Fruit fly (Drosophila melanogaster) whole organism, embryonic: Measurements from ENCODE around the gene CG6800.
A peak's percentile ranks its signal among the peaks of the same experiment; 100 is the strongest.

Source experiments
- Adf1 ChIP-seq: fragments of 200-800 bp; sonication (Bioruptor generic); IDR thresholded peaks from 2 replicates; pipeline ENCODE4 v1.3.6; 2022; ENCODE audit warnings: missing biosample characterization, missing genetic modification characterization
- Asciz ChIP-seq: fragments of 200-800 bp; sonication (Bioruptor generic); optimal IDR thresholded peaks from 2 replicates; lab custom pipeline; 2017; ENCODE audit warnings: missing biosample characterization, mild to moderate bottlenecking, missing genetic modification characterization, missing genetic modification reagents
- CG10274 ChIP-seq: fragments of 200-800 bp; sonication (Bioruptor generic); optimal IDR thresholded peaks from 3 replicates; lab custom pipeline; 2017; ENCODE audit warnings: missing biosample characterization, mild to moderate bottlenecking, missing genetic modification characterization
- CG12391 ChIP-seq: fragments of 200-800 bp; sonication (Bioruptor generic); optimal IDR thresholded peaks from 3 replicates; lab custom pipeline; 2018; ENCODE audit warnings: missing biosample characterization, mild to moderate bottlenecking, missing genetic modification characterization, moderate library complexity
- CG14667 ChIP-seq: fragments of 200-800 bp; sonication (Bioruptor generic); IDR thresholded peaks from 2 replicates; pipeline ENCODE4 v1.3.6; 2022; ENCODE audit warnings: missing biosample characterization, missing genetic modification characterization
- CG18599 ChIP-seq: fragments of 200-800 bp; sonication (Bioruptor generic); optimal IDR thresholded peaks from 3 replicates; lab custom pipeline; 2017; ENCODE audit warnings: missing biosample characterization, missing genetic modification characterization, mild to moderate bottlenecking, moderate library complexity, missing genetic modification reagents
- CG31365 ChIP-seq: fragments of 200-800 bp; sonication (Bioruptor generic); optimal IDR thresholded peaks from 2 replicates; lab custom pipeline; 2018; ENCODE audit warnings: missing biosample characterization, mild to moderate bottlenecking, missing genetic modification characterization
- CG4854 ChIP-seq: fragments of 200-800 bp; sonication (Bioruptor generic); optimal IDR thresholded peaks from 2 replicates; lab custom pipeline; 2016; ENCODE audit warnings: missing biosample characterization, missing genetic modification characterization, inconsistent platforms
- CG6254 ChIP-seq: fragments of 200-800 bp; sonication (Bioruptor generic); optimal IDR thresholded peaks from 3 replicates; lab custom pipeline; 2017; ENCODE audit warnings: mild to moderate bottlenecking, missing biosample characterization, missing genetic modification reagents, missing genetic modification characterization
- CG6654 ChIP-seq: fragments of 200-800 bp; sonication (Bioruptor generic); optimal IDR thresholded peaks from 2 replicates; lab custom pipeline; 2017; ENCODE audit warnings: missing biosample characterization, mild to moderate bottlenecking, missing genetic modification characterization
- CG6791 ChIP-seq: fragments of 200-800 bp; sonication (Bioruptor generic); IDR thresholded peaks from 3 replicates; pipeline ENCODE4 v1.3.6; 2022; ENCODE audit warnings: missing biosample characterization, missing genetic modification characterization; ENCODE audit not compliant: partially characterized antibody
- CG7786 ChIP-seq: fragments of 200-800 bp; sonication (Bioruptor generic); optimal IDR thresholded peaks from 2 replicates; lab custom pipeline; 2016; ENCODE audit warnings: missing biosample characterization, missing genetic modification characterization
- CG8478 ChIP-seq: fragments of >200 bp; optimal IDR thresholded peaks from 2 replicates; lab custom pipeline; 2018
- CG9437 ChIP-seq: fragments of 200-800 bp; sonication (Bioruptor generic); optimal IDR thresholded peaks from 2 replicates; lab custom pipeline; 2018; ENCODE audit warnings: missing biosample characterization, mild to moderate bottlenecking, missing genetic modification characterization
- CG9727 ChIP-seq: fragments of 200-800 bp; sonication (Bioruptor generic); optimal IDR thresholded peaks from 3 replicates; lab custom pipeline; 2017; ENCODE audit warnings: missing biosample characterization, mild to moderate bottlenecking, missing genetic modification characterization
- CG9817 ChIP-seq: fragments of 200-800 bp; sonication (Bioruptor generic); optimal IDR thresholded peaks from 2 replicates; lab custom pipeline; 2018; ENCODE audit warnings: missing biosample characterization, mild to moderate bottlenecking, missing genetic modification characterization, moderate library complexity
- Dp ChIP-seq: fragments of 200-800 bp; sonication (Bioruptor generic); optimal IDR thresholded peaks from 2 replicates; lab custom pipeline; 2018; ENCODE audit warnings: missing biosample characterization, mild to moderate bottlenecking, missing genetic modification characterization, moderate library complexity
- Ets65A ChIP-seq: fragments of 200-800 bp; sonication (Bioruptor generic); peaks from one replicate; lab custom pipeline; 2016; ENCODE audit warnings: missing biosample characterization, missing genetic modification characterization
- Fer2 ChIP-seq: fragments of 200-800 bp; sonication (Bioruptor generic); optimal IDR thresholded peaks from 2 replicates; lab custom pipeline; 2018; ENCODE audit warnings: missing biosample characterization, mild to moderate bottlenecking, missing genetic modification characterization, moderate library complexity
- HHEX ChIP-seq: fragments of 200-800 bp; sonication (Bioruptor generic); optimal IDR thresholded peaks from 3 replicates; lab custom pipeline; 2017; ENCODE audit warnings: missing biosample characterization, mild to moderate bottlenecking, missing genetic modification characterization, missing genetic modification reagents
- Hmr ChIP-seq: fragments of 200-800 bp; sonication (Bioruptor generic); optimal IDR thresholded peaks from 3 replicates; lab custom pipeline; 2017; ENCODE audit warnings: mild to moderate bottlenecking, missing biosample characterization, missing genetic modification reagents, missing genetic modification characterization
- Jarid2 ChIP-seq: fragments of 200-800 bp; sonication (Bioruptor generic); optimal IDR thresholded peaks from 3 replicates; lab custom pipeline; 2017; ENCODE audit warnings: mild to moderate bottlenecking, missing biosample characterization, missing genetic modification reagents, missing genetic modification characterization
- Nf-YB ChIP-seq: fragments of 200-800 bp; sonication (Bioruptor generic); optimal IDR thresholded peaks from 3 replicates; lab custom pipeline; 2019; ENCODE audit warnings: missing biosample characterization, mild to moderate bottlenecking, missing genetic modification characterization, moderate library complexity
- Sox100B ChIP-seq: fragments of 200-800 bp; sonication (Bioruptor generic); optimal IDR thresholded peaks from 3 replicates; lab custom pipeline; 2018; ENCODE audit warnings: missing biosample characterization, mild to moderate bottlenecking, missing genetic modification characterization
- Tbp ChIP-seq: fragments of >200 bp; optimal IDR thresholded peaks from 2 replicates; lab custom pipeline; 2018; ENCODE audit warnings: missing biosample characterization, missing genetic modification characterization
- abd-A ChIP-seq: fragments of 200-800 bp; sonication (Bioruptor generic); optimal IDR thresholded peaks from 3 replicates; lab custom pipeline; 2019; ENCODE audit warnings: missing biosample characterization, mild to moderate bottlenecking, missing genetic modification characterization, moderate library complexity
- btn ChIP-seq: fragments of 200-800 bp; sonication (Bioruptor generic); optimal IDR thresholded peaks from 2 replicates; lab custom pipeline; 2016; ENCODE audit warnings: missing biosample characterization, missing genetic modification characterization
- cg ChIP-seq: fragments of 200-800 bp; sonication (Bioruptor generic); optimal IDR thresholded peaks from 3 replicates; lab custom pipeline; 2019; ENCODE audit warnings: missing biosample characterization, mild to moderate bottlenecking, missing genetic modification characterization, moderate library complexity
- crol ChIP-seq: fragments of 200-800 bp; sonication (Bioruptor generic); IDR thresholded peaks from 2 replicates; pipeline ENCODE4 v1.3.6; 2022; ENCODE audit warnings: missing biosample characterization, missing genetic modification characterization
- crp ChIP-seq, 2 experiments: fragments of 200-800 bp; sonication (Bioruptor generic); optimal IDR thresholded peaks; 2 replicates in 1 of 2; 3 replicates in 1 of 2; lab custom pipeline; 2017; ENCODE audit warnings: missing biosample characterization in 2 of 2, missing genetic modification characterization in 2 of 2, mild to moderate bottlenecking in 1 of 2, moderate library complexity in 1 of 2
- cwo ChIP-seq: fragments of 200-800 bp; sonication (Bioruptor generic); optimal IDR thresholded peaks from 3 replicates; lab custom pipeline; 2017; ENCODE audit warnings: missing biosample characterization, missing genetic modification characterization, mild to moderate bottlenecking, moderate library complexity, missing genetic modification reagents
- dmrt11E ChIP-seq: fragments of 200-800 bp; sonication (Bioruptor generic); optimal IDR thresholded peaks from 3 replicates; lab custom pipeline; 2018; ENCODE audit warnings: missing biosample characterization, mild to moderate bottlenecking, missing genetic modification characterization, moderate library complexity
- fu2 ChIP-seq: fragments of 200-800 bp; sonication (Bioruptor generic); optimal IDR thresholded peaks from 2 replicates; lab custom pipeline; 2016; ENCODE audit warnings: missing biosample characterization, missing genetic modification characterization
- gcm2 ChIP-seq: fragments of 200-800 bp; sonication (Bioruptor generic); optimal IDR thresholded peaks from 2 replicates; lab custom pipeline; 2016; ENCODE audit warnings: missing biosample characterization, missing genetic modification characterization
- gsb ChIP-seq: fragments of 200-800 bp; sonication (Bioruptor generic); IDR thresholded peaks from 2 replicates; pipeline ENCODE4 v1.3.6; 2022; ENCODE audit warnings: missing biosample characterization, missing genetic modification characterization
- hb ChIP-seq: fragments of 200-800 bp; sonication (Bioruptor generic); IDR thresholded peaks from 3 replicates; pipeline ENCODE4 v1.3.6; 2022; ENCODE audit warnings: missing biosample characterization, missing genetic modification characterization; ENCODE audit not compliant: partially characterized antibody
- lab ChIP-seq: fragments of 200-800 bp; sonication (Bioruptor generic); optimal IDR thresholded peaks from 3 replicates; lab custom pipeline; 2017; ENCODE audit warnings: missing biosample characterization, missing genetic modification characterization, mild to moderate bottlenecking, moderate library complexity, missing genetic modification reagents
- maf-S ChIP-seq: fragments of 200-800 bp; sonication (Bioruptor generic); optimal IDR thresholded peaks from 2 replicates; lab custom pipeline; 2016; ENCODE audit warnings: missing biosample characterization, missing genetic modification characterization
- mld ChIP-seq: fragments of 200-800 bp; sonication (Bioruptor generic); IDR thresholded peaks from 3 replicates; pipeline ENCODE4 v1.3.6; 2022; ENCODE audit warnings: missing biosample characterization, missing genetic modification characterization; ENCODE audit not compliant: partially characterized antibody
- nerfin-1 ChIP-seq: fragments of 200-800 bp; sonication (Bioruptor generic); optimal IDR thresholded peaks from 3 replicates; lab custom pipeline; 2019; ENCODE audit warnings: missing biosample characterization, mild to moderate bottlenecking, missing genetic modification characterization, moderate library complexity
- nmo ChIP-seq: fragments of 200-800 bp; sonication (Bioruptor generic); optimal IDR thresholded peaks from 2 replicates; lab custom pipeline; 2018; ENCODE audit warnings: missing biosample characterization, mild to moderate bottlenecking, missing genetic modification characterization, moderate library complexity
- nom ChIP-seq: fragments of 200-800 bp; sonication (Bioruptor generic); optimal IDR thresholded peaks from 2 replicates; lab custom pipeline; 2017; ENCODE audit warnings: missing biosample characterization, missing genetic modification characterization, mild to moderate bottlenecking, moderate library complexity, missing genetic modification reagents
- onecut ChIP-seq: fragments of 200-800 bp; sonication (Bioruptor generic); IDR thresholded peaks from 2 replicates; pipeline ENCODE4 v1.3.6; 2022; ENCODE audit warnings: missing biosample characterization, missing genetic modification characterization
- phol ChIP-seq: fragments of 200-800 bp; sonication (Bioruptor generic); optimal IDR thresholded peaks from 3 replicates; lab custom pipeline; 2018; ENCODE audit warnings: missing biosample characterization, mild to moderate bottlenecking, missing genetic modification characterization, moderate library complexity
- pum ChIP-seq: fragments of 200-800 bp; sonication (Bioruptor generic); optimal IDR thresholded peaks from 2 replicates; lab custom pipeline; 2016; ENCODE audit warnings: missing biosample characterization, missing genetic modification characterization
- sd ChIP-seq: fragments of 200-800 bp; sonication (Bioruptor generic); optimal IDR thresholded peaks from 3 replicates; lab custom pipeline; 2018; ENCODE audit warnings: missing biosample characterization, mild to moderate bottlenecking, missing genetic modification characterization, moderate library complexity
- sens ChIP-seq: fragments of 200-800 bp; sonication (Bioruptor generic); peaks from one replicate; lab custom pipeline; 2016; ENCODE audit warnings: missing biosample characterization, missing genetic modification characterization

CG6800 gene

DNA sequence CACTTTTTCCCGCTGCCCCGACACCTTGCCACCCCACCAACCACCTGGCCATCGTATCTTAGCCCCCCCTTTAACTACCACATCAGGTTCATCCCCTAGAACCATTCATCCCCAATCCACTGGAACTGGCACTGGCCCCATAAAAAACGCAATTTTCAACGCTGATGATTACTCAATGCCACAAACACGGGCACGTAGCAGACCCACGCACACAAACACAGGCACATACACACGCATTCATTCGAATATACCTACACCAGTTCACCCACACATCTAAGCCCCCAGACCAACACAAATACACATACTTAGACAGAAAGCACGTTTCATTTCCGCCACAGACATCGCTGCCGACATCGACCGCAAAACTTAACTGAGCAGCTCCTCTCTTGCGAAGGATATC is 17.8 kb downstream of the CG6800 start:
- TF ChIP-seq Adf1 (GFP tag; lab: Robert Waterston, UW) (peak; percentile 22; the same call in 1 of the 2 replicates), CG6791 (no peak), CG18599 (no peak), fu2 (GFP tag; lab: Kevin White, UChicago) (no peak), CG4854 (GFP tag; lab: Kevin White, UChicago) (no peak), Dp (GFP tag; lab: Kevin White, UChicago) (no peak), nmo (GFP tag; lab: Kevin White, UChicago) (no peak), crol (0 out of 2 replicates have a peak, but pooled peaks have one; percentile 43), CG9437 (no peak), abd-A (tag; lab: Kevin White, UChicago) (peak; percentile 96), Tbp (GFP tag; lab: Kevin White, UChicago) (no peak), Ets65A (GFP tag; lab: Kevin White, UChicago) (peak; percentile 60), CG31365 (tag; lab: Kevin White, UChicago) (no peak), hb (GFP tag; lab: Robert Waterston, UW) (no peak), CG8478 (lab: Kevin White, UChicago) (peak; percentile 55), Asciz (GFP tag; lab: Kevin White, UChicago) (no peak), CG6654 (GFP tag; lab: Kevin White, UChicago) (no peak), Jarid2 (no peak), cg (GFP tag; lab: Kevin White, UChicago) (peak; percentile 62), CG10274 (GFP tag; lab: Kevin White, UChicago) (no peak), CG12391 (tag; lab: Kevin White, UChicago) (no peak)

DNA sequence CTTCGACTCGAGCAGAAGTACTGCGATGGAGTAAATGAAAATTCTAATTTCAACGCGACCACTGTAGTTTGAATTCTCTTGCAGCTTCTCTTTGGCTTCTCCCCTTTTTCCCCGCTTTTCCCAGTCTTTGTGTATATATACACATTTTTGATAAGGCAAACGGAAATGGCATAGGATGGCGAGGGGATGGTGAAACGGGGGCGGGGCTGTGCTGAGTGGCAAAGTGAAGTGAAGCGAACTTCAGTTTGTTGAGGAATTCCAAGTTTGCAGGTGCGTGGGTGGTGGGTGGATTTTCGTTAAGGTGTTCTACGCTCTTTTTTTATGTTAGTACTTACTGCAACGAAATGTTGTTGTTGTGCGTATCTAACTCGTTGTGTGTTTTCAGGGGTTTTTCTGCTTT is 31.3 kb downstream of the CG6800 start:
- TF ChIP-seq sd (tag; lab: Kevin White, UChicago): peak; percentile 13
- TF ChIP-seq CG14667 (GFP tag; lab: Robert Waterston, UW): no peak
- no peak for TF ChIP-seq pum
- TF ChIP-seq gsb (GFP tag; lab: Robert Waterston, UW): no peak
- no peak for TF ChIP-seq gcm2 (GFP tag; lab: Kevin White, UChicago)
- peak; percentile 68 for TF ChIP-seq nerfin-1
- no peak for TF ChIP-seq dmrt11E (tag; lab: Kevin White, UChicago)
- TF ChIP-seq CG9817 (tag; lab: Kevin White, UChicago): no peak
- no peak for TF ChIP-seq CG6254
- no peak for TF ChIP-seq Nf-YB (GFP tag; lab: Kevin White, UChicago)
- TF ChIP-seq crol: peak; percentile 59
- TF ChIP-seq maf-S (GFP tag; lab: Kevin White, UChicago): no peak
- TF ChIP-seq HHEX: no peak

DNA sequence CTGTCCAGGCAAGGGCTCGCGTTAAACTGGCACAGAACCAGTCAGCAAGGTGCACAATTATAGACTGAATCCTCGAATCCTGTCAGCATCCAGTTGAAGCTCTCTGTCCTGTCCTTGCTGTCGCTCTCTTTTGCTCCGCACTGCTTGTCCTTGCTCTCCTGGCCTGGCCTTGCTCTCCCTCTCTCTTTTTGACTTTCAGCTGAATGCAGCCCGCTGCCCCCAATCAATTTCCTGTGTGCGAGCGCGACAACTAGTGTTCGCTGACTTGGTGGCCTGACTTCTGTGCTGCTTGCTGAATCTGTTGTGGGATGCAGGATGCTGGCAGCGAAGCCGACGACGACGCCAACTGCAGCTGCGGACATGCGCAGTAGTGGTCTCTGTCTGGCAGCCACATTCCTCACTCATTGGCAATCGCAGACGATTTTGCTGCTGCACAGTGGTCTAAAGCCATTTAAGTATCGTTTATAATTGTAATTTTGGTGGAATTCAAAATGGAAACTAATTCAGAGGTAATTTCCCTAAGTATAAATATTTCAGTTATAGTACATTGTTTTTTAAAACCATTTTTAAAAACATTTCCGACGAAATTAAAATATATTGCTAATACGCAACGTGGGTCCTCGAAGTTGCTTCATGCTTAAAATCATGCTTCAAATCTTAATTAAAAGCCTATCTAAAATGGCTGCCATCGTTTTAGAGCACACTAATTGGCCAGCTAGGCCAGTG is 32.8 kb downstream of the CG6800 start:
- TF ChIP-seq Ets65A (GFP tag; lab: Kevin White, UChicago): peak; percentile 69
- peak; percentile 13 for TF ChIP-seq sens (GFP tag; lab: Kevin White, UChicago)
- TF ChIP-seq phol: peak; percentile 21
- TF ChIP-seq Hmr (GFP tag; lab: Kevin White, UChicago): peak; percentile 59
- peak; percentile 25 for TF ChIP-seq CG9727 (GFP tag; lab: Kevin White, UChicago)
- peak; percentile 47 for TF ChIP-seq cwo (GFP tag; lab: Kevin White, UChicago)
- TF ChIP-seq mld (GFP tag; lab: Robert Waterston, UW): no peak
- no peak for TF ChIP-seq btn (GFP tag; lab: Kevin White, UChicago)
- peak; percentile 38; the same call in 1 of the 2 replicates for TF ChIP-seq onecut
- peak; percentile 18 for TF ChIP-seq HHEX
- no peak for TF ChIP-seq Fer2 (tag; lab: Kevin White, UChicago)
- peak; percentile 22 for TF ChIP-seq nom (GFP tag; lab: Kevin White, UChicago)
- TF ChIP-seq crp (GFP tag; optimal IDR thresholded peaks at IDR 0.05; lab: Kevin White, UChicago): no peak
- TF ChIP-seq lab (GFP tag; lab: Kevin White, UChicago): peak; percentile 68
- no peak for TF ChIP-seq CG7786
- TF ChIP-seq Sox100B (GFP tag; lab: Kevin White, UChicago): peak; percentile 8
- TF ChIP-seq CG9437: peak; percentile 6
